Fruit fly (Drosophila melanogaster) whole organism, embryonic: Measurements from ENCODE around the gene CG15046.

Source experiments
- Adf1 ChIP-seq: fragments of 200-800 bp; sonication (Bioruptor generic); IDR thresholded peaks from 2 replicates; pipeline ENCODE4 v1.3.6; 2022; ENCODE audit warnings: missing biosample characterization, missing genetic modification characterization
- CG10209 ChIP-seq: fragments of 200-800 bp; sonication (Bioruptor generic); optimal IDR thresholded peaks from 3 replicates; lab custom pipeline; 2017; ENCODE audit warnings: missing biosample characterization, mild to moderate bottlenecking, missing genetic modification characterization, missing genetic modification reagents
- CG10462 ChIP-seq: fragments of 200-800 bp; sonication (Bioruptor generic); optimal IDR thresholded peaks from 2 replicates; lab custom pipeline; 2016; ENCODE audit warnings: missing biosample characterization, missing genetic modification characterization
- CG11093 ChIP-seq: fragments of 200-800 bp; sonication (Bioruptor generic); IDR thresholded peaks from 3 replicates; pipeline ENCODE4 v1.3.6; 2022; ENCODE audit warnings: missing biosample characterization, missing genetic modification characterization
- CG12744 ChIP-seq: fragments of 200-800 bp; sonication (Bioruptor generic); optimal IDR thresholded peaks from 2 replicates; lab custom pipeline; 2016; ENCODE audit warnings: missing biosample characterization, missing genetic modification characterization
- CG13123 ChIP-seq: fragments of 200-800 bp; sonication (Bioruptor generic); optimal IDR thresholded peaks from 2 replicates; lab custom pipeline; 2016; ENCODE audit warnings: missing biosample characterization, missing genetic modification characterization
- CG13296 ChIP-seq: fragments of 200-800 bp; sonication (Bioruptor generic); optimal IDR thresholded peaks from 3 replicates; lab custom pipeline; 2018; ENCODE audit warnings: missing biosample characterization, mild to moderate bottlenecking, missing genetic modification characterization
- CG14441 ChIP-seq: fragments of 200-800 bp; sonication (Bioruptor generic); IDR thresholded peaks from 2 replicates; pipeline ENCODE4 v1.3.6; 2022; ENCODE audit warnings: missing biosample characterization, missing genetic modification characterization
- CG14965 ChIP-seq: fragments of 200-800 bp; sonication (Bioruptor generic); optimal IDR thresholded peaks from 2 replicates; lab custom pipeline; 2016; ENCODE audit warnings: missing biosample characterization, missing genetic modification characterization, borderline replicate concordance
- CG15269 ChIP-seq: fragments of 200-800 bp; sonication (Bioruptor generic); optimal IDR thresholded peaks from 2 replicates; lab custom pipeline; 2018; ENCODE audit warnings: missing biosample characterization, mild to moderate bottlenecking, missing genetic modification characterization, moderate library complexity
- CG1529 ChIP-seq: fragments of 200-800 bp; sonication (Bioruptor generic); optimal IDR thresholded peaks from 3 replicates; lab custom pipeline; 2018; ENCODE audit warnings: missing biosample characterization, missing genetic modification characterization
- CG15696 ChIP-seq: fragments of 200-800 bp; sonication (Bioruptor generic); optimal IDR thresholded peaks from 2 replicates; lab custom pipeline; 2019; ENCODE audit warnings: missing biosample characterization, mild to moderate bottlenecking, missing genetic modification characterization, moderate library complexity
- CG1603 ChIP-seq: fragments of 200-800 bp; sonication (Bioruptor generic); optimal IDR thresholded peaks from 2 replicates; lab custom pipeline; 2019; ENCODE audit warnings: missing biosample characterization, mild to moderate bottlenecking, missing genetic modification characterization, moderate library complexity
- CG17612 ChIP-seq: fragments of 200-800 bp; sonication (Bioruptor generic); IDR thresholded peaks from 2 replicates; pipeline ENCODE4 v1.3.6; 2022; ENCODE audit warnings: missing biosample characterization, missing genetic modification characterization
- CG17802 ChIP-seq: fragments of 200-800 bp; sonication (Bioruptor generic); optimal IDR thresholded peaks from 2 replicates; lab custom pipeline; 2018; ENCODE audit warnings: missing biosample characterization, mild to moderate bottlenecking, missing genetic modification characterization, moderate library complexity
- CG18011 ChIP-seq: fragments of 200-800 bp; sonication (Bioruptor generic); optimal IDR thresholded peaks from 2 replicates; lab custom pipeline; 2017; ENCODE audit warnings: missing biosample characterization, missing genetic modification characterization, mild to moderate bottlenecking, moderate library complexity, missing genotype
- CG18262 ChIP-seq: fragments of 200-800 bp; optimal IDR thresholded peaks from 3 replicates; lab custom pipeline; 2019; ENCODE audit warnings: missing biosample characterization, mild to moderate bottlenecking, missing genetic modification characterization, moderate library complexity
- CG2712 ChIP-seq: fragments of 200-800 bp; optimal IDR thresholded peaks from 3 replicates; lab custom pipeline; 2019; ENCODE audit warnings: missing biosample characterization, mild to moderate bottlenecking, missing genetic modification characterization, moderate library complexity
- CG31441 ChIP-seq: fragments of 200-800 bp; sonication (Bioruptor generic); IDR thresholded peaks from 2 replicates; pipeline ENCODE4 v1.3.6; 2022; ENCODE audit warnings: missing biosample characterization, missing genetic modification characterization
- CG33557 ChIP-seq: fragments of 200-800 bp; sonication (Bioruptor generic); optimal IDR thresholded peaks from 2 replicates; lab custom pipeline; 2019; ENCODE audit warnings: missing biosample characterization, mild to moderate bottlenecking, missing genetic modification characterization, moderate library complexity
- CG9609 ChIP-seq: fragments of 200-800 bp; sonication (Bioruptor generic); optimal IDR thresholded peaks from 3 replicates; lab custom pipeline; 2016; ENCODE audit warnings: missing biosample characterization, missing genetic modification characterization
- CG9932 ChIP-seq: fragments of 200-800 bp; sonication (Bioruptor generic); IDR thresholded peaks from 2 replicates; pipeline ENCODE4 v1.3.6; 2022; ENCODE audit warnings: missing biosample characterization, missing genetic modification characterization
- CoRest ChIP-seq: fragments of 200-800 bp; sonication (Bioruptor generic); optimal IDR thresholded peaks from 3 replicates; lab custom pipeline; 2018; ENCODE audit warnings: missing biosample characterization, mild to moderate bottlenecking, missing genetic modification characterization, moderate library complexity
- Hey ChIP-seq: fragments of 200-800 bp; sonication (Bioruptor generic); optimal IDR thresholded peaks from 3 replicates; lab custom pipeline; 2018; ENCODE audit warnings: missing biosample characterization, mild to moderate bottlenecking, missing genetic modification characterization
- Hr78 ChIP-seq, 2 experiments: fragments of 200-800 bp in 1 of 2; fragments of >200 bp in 1 of 2; sonication (Bioruptor generic) in 1 of 2; optimal IDR thresholded peaks; 2 replicates each; lab custom pipeline; 2017 to 2019; ENCODE audit warnings: missing biosample characterization in 2 of 2, missing genetic modification characterization in 2 of 2, mild to moderate bottlenecking in 1 of 2, moderate library complexity in 1 of 2
- Neu2 ChIP-seq: fragments of 200-800 bp; sonication (Bioruptor generic); optimal IDR thresholded peaks from 3 replicates; lab custom pipeline; 2016; ENCODE audit warnings: missing biosample characterization, missing genetic modification characterization, borderline replicate concordance
- Sox100B ChIP-seq: fragments of 200-800 bp; sonication (Bioruptor generic); optimal IDR thresholded peaks from 3 replicates; lab custom pipeline; 2018; ENCODE audit warnings: missing biosample characterization, mild to moderate bottlenecking, missing genetic modification characterization
- Sry-β ChIP-seq: fragments of 200-800 bp; sonication (Bioruptor generic); optimal IDR thresholded peaks from 2 replicates; lab custom pipeline; 2018; ENCODE audit warnings: missing biosample characterization, mild to moderate bottlenecking, missing genetic modification characterization, moderate library complexity
- Usf ChIP-seq: fragments of 200-800 bp; sonication (Bioruptor generic); optimal IDR thresholded peaks from 2 replicates; lab custom pipeline; 2017; ENCODE audit warnings: missing genotype, missing biosample characterization, missing genetic modification characterization
- ara ChIP-seq: fragments of 200-800 bp; sonication (Bioruptor generic); IDR thresholded peaks from 2 replicates; pipeline ENCODE4 v1.3.6; 2022; ENCODE audit warnings: missing biosample characterization, missing genetic modification characterization
- bbx ChIP-seq: fragments of 200-800 bp; sonication (Bioruptor generic); IDR thresholded peaks from 2 replicates; pipeline ENCODE4 v1.3.6; 2022; ENCODE audit warnings: missing biosample characterization, missing genetic modification characterization; ENCODE audit not compliant: partially characterized antibody
- chinmo ChIP-seq: fragments of 200-800 bp; sonication (Bioruptor generic); IDR thresholded peaks from 4 replicates; pipeline ENCODE4 v1.3.6; 2022; ENCODE audit warnings: missing biosample characterization, missing genetic modification characterization; ENCODE audit not compliant: partially characterized antibody
- danr ChIP-seq: fragments of 200-800 bp; sonication (Bioruptor generic); IDR thresholded peaks from 2 replicates; pipeline ENCODE4 v1.3.6; 2022; ENCODE audit warnings: missing biosample characterization, missing genetic modification characterization
- dm ChIP-seq: fragments of 200-800 bp; sonication (Bioruptor generic); optimal IDR thresholded peaks from 3 replicates; lab custom pipeline; 2016; ENCODE audit warnings: missing biosample characterization, missing genetic modification characterization
- dpn ChIP-seq, 2 experiments: fragments of 200-800 bp; sonication (Bioruptor generic); optimal IDR thresholded peaks; 3 replicates each; lab custom pipeline; 2016; ENCODE audit warnings: missing biosample characterization in 2 of 2, missing genetic modification characterization in 2 of 2
- exex ChIP-seq: fragments of 200-800 bp; sonication (Bioruptor generic); optimal IDR thresholded peaks from 4 replicates; lab custom pipeline; 2018; ENCODE audit warnings: missing biosample characterization, mild to moderate bottlenecking, missing genetic modification characterization, moderate library complexity
- gfzf ChIP-seq: fragments of 200-800 bp; sonication (Bioruptor generic); optimal IDR thresholded peaks from 2 replicates; lab custom pipeline; 2016; ENCODE audit warnings: missing biosample characterization, mild to moderate bottlenecking, missing genetic modification characterization, moderate library complexity
- hkb ChIP-seq, 2 experiments: fragments of 200-800 bp in 1 of 2; fragments of >200 bp in 1 of 2; sonication (Bioruptor generic) in 1 of 2; IDR thresholded peaks in 1 of 2; optimal IDR thresholded peaks in 1 of 2; 2 replicates each; pipeline versions ENCODE4 v1.3.6 to Lab custom; 2017 to 2022; ENCODE audit warnings: missing biosample characterization in 1 of 2, missing genetic modification characterization in 1 of 2
- insv ChIP-seq, 2 experiments: fragments of 200-800 bp; sonication (Bioruptor generic); optimal IDR thresholded peaks; 3 replicates each; lab custom pipeline; 2016 to 2018; ENCODE audit warnings: missing biosample characterization in 2 of 2, missing genetic modification characterization in 2 of 2
- inv ChIP-seq: fragments of 200-800 bp; sonication (Bioruptor generic); IDR thresholded peaks from 2 replicates; pipeline ENCODE4 v1.3.6; 2022; ENCODE audit warnings: missing biosample characterization, missing genetic modification characterization; ENCODE audit not compliant: partially characterized antibody
- nau ChIP-seq: fragments of 200-800 bp; sonication (Bioruptor generic); optimal IDR thresholded peaks from 3 replicates; lab custom pipeline; 2017; ENCODE audit warnings: missing biosample characterization, mild to moderate bottlenecking, missing genetic modification characterization, missing genetic modification reagents
- nmo ChIP-seq: fragments of 200-800 bp; sonication (Bioruptor generic); optimal IDR thresholded peaks from 2 replicates; lab custom pipeline; 2018; ENCODE audit warnings: missing biosample characterization, mild to moderate bottlenecking, missing genetic modification characterization, moderate library complexity
- oc ChIP-seq: fragments of 200-800 bp; sonication (Bioruptor generic); optimal IDR thresholded peaks from 2 replicates; lab custom pipeline; 2018; ENCODE audit warnings: missing biosample characterization, mild to moderate bottlenecking, missing genetic modification characterization, moderate library complexity
- org-1 ChIP-seq: fragments of 200-800 bp; sonication (Bioruptor generic); optimal IDR thresholded peaks from 2 replicates; lab custom pipeline; 2017; ENCODE audit warnings: missing biosample characterization, missing genetic modification characterization
- pfk ChIP-seq: fragments of 200-800 bp; sonication (Bioruptor generic); optimal IDR thresholded peaks from 2 replicates; lab custom pipeline; 2018; ENCODE audit warnings: missing biosample characterization, mild to moderate bottlenecking, missing genetic modification characterization, moderate library complexity
- pita ChIP-seq: fragments of 200-800 bp; sonication (Bioruptor generic); optimal IDR thresholded peaks from 2 replicates; lab custom pipeline; 2017; ENCODE audit warnings: missing biosample characterization, mild to moderate bottlenecking, missing genetic modification characterization
- salm ChIP-seq: fragments of 200-800 bp; sonication (Bioruptor generic); optimal IDR thresholded peaks from 2 replicates; lab custom pipeline; 2018; ENCODE audit warnings: missing biosample characterization, mild to moderate bottlenecking, missing genetic modification characterization
- so ChIP-seq: fragments of 200-800 bp; sonication (Bioruptor generic); IDR thresholded peaks from 3 replicates; pipeline ENCODE4 v1.3.6; 2022; ENCODE audit warnings: missing biosample characterization, missing genetic modification characterization
- tx ChIP-seq: fragments of 200-800 bp; sonication (Bioruptor generic); optimal IDR thresholded peaks from 2 replicates; lab custom pipeline; 2016; ENCODE audit warnings: missing biosample characterization, missing genetic modification characterization

Gene CG15046

dm6 chrX:18523146-18523812 lies 33.9 kb upstream of the CG15046 start (continued):
- no peak for TF ChIP-seq so (GFP tag; lab: Robert Waterston, UW)
- TF ChIP-seq CG18011 (GFP tag; lab: Kevin White, UChicago): no peak
- TF ChIP-seq CG1529 (GFP tag; lab: Kevin White, UChicago): no peak
- TF ChIP-seq CG14441 (GFP tag; lab: Robert Waterston, UW): no peak
- no peak for TF ChIP-seq CG9609 (GFP tag; lab: Kevin White, UChicago)
- no peak for TF ChIP-seq salm
- no peak for TF ChIP-seq CG9932 (GFP tag; lab: Robert Waterston, UW)
- peak; percentile 71 for TF ChIP-seq CG18262 (tag; lab: Kevin White, UChicago)
- TF ChIP-seq hkb (optimal IDR thresholded peaks at IDR 0.05; lab: Kevin White, UChicago): no peak
- TF ChIP-seq hkb (GFP tag; IDR thresholded peaks at IDR 0.05; lab: Robert Waterston, UW): no peak
- TF ChIP-seq inv (GFP tag; lab: Robert Waterston, UW): no peak
- peak; percentile 54 for TF ChIP-seq nmo (GFP tag; lab: Kevin White, UChicago)
- no peak for TF ChIP-seq CG10462 (GFP tag; lab: Kevin White, UChicago)
- no peak for TF ChIP-seq CG11093 (GFP tag; lab: Robert Waterston, UW)
- TF ChIP-seq CG17612 (GFP tag; lab: Robert Waterston, UW): no peak
- TF ChIP-seq CG31441 (GFP tag; lab: Robert Waterston, UW): peak; percentile 32; the same call in 1 of the 2 replicates
- no peak for TF ChIP-seq CG14965 (GFP tag; lab: Kevin White, UChicago)
- TF ChIP-seq CG10209 (GFP tag; lab: Kevin White, UChicago): no peak
- TF ChIP-seq exex: no peak
- TF ChIP-seq CoRest (tag; lab: Kevin White, UChicago): peak; percentile 13
- peak; percentile 42 for TF ChIP-seq CG2712 (tag; lab: Kevin White, UChicago)
- no peak for TF ChIP-seq insv (GFP tag; optimal IDR thresholded peaks at IDR 0.05; lab: Kevin White, UChicago)
- no peak for TF ChIP-seq CG15696 (tag; lab: Kevin White, UChicago)
- no peak for TF ChIP-seq CG13123 (GFP tag; lab: Kevin White, UChicago)
- TF ChIP-seq bbx (GFP tag; lab: Robert Waterston, UW): no peak
- TF ChIP-seq org-1 (GFP tag; lab: Kevin White, UChicago): no peak
- no peak for TF ChIP-seq Hey (tag; lab: Kevin White, UChicago)
- TF ChIP-seq CG13296 (GFP tag; lab: Kevin White, UChicago): no peak
- no peak for TF ChIP-seq nau (GFP tag; lab: Kevin White, UChicago)
- TF ChIP-seq Adf1 (GFP tag; lab: Robert Waterston, UW): no peak
- no peak for TF ChIP-seq danr (GFP tag; lab: Robert Waterston, UW)
- no peak for TF ChIP-seq Usf
- TF ChIP-seq Hr78 (GFP tag; optimal IDR thresholded peaks at IDR 0.05; lab: Kevin White, UChicago): peak in 1 of 2 experiments; percentile 70
- no peak for TF ChIP-seq Sry-β (GFP tag; lab: Kevin White, UChicago)
- TF ChIP-seq chinmo (GFP tag; lab: Robert Waterston, UW): no peak
- TF ChIP-seq Sox100B (GFP tag; lab: Kevin White, UChicago): no peak
- no peak for TF ChIP-seq tx
- no peak for TF ChIP-seq oc (tag; lab: Kevin White, UChicago)
- TF ChIP-seq gfzf: no peak
- TF ChIP-seq CG15269 (tag; lab: Kevin White, UChicago): no peak
- TF ChIP-seq pita (GFP tag; lab: Kevin White, UChicago): no peak
- TF ChIP-seq dm (GFP tag; lab: Kevin White, UChicago): no peak
- no peak for TF ChIP-seq CG12744 (GFP tag; lab: Kevin White, UChicago)
- peak; percentile 45 for TF ChIP-seq CG33557 (GFP tag; lab: Kevin White, UChicago)
- TF ChIP-seq dpn (GFP tag; optimal IDR thresholded peaks at IDR 0.05; lab: Kevin White, UChicago): no peak
- no peak for TF ChIP-seq CG17802
- no peak for TF ChIP-seq pfk (GFP tag; lab: Kevin White, UChicago)
- TF ChIP-seq CG1603 (tag; lab: Kevin White, UChicago): no peak
- no peak for TF ChIP-seq Neu2 (GFP tag; lab: Kevin White, UChicago)
- TF ChIP-seq ara (GFP tag; lab: Robert Waterston, UW): no peak
